Worm (Caenorhabditis elegans): ENCODE measurements around the gene hip-1.

DNA sequence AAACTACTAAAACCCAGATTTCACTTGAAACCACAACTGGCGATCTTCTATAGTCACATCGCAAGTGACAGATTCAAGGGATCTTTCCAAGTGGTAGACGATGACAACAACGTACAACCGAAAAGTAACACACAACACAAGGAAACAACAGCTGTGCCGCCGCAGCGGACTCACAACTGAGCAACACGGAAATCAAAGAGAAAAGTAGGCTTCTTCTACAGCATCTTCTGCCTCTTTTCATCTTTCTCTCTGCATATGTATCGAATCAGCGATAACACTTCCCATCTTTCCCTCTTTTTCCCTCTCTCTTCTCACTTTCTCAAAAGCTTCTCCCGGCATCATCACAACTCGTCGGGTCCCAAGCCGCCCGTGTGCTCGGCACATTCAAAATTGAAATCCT, 5.5 kb downstream of the hip-1 start, which contains the start of gene T12D8.9:
- no peak for TF ChIP-seq ama-1 (optimal IDR thresholded peaks at IDR 0.05)
- TF ChIP-seq B0310.2 (tag; optimal IDR thresholded peaks at IDR 0.05): no peak
- TF ChIP-seq ceh-13 (GFP tag; optimal IDR thresholded peaks at IDR 0.05): no peak
- no peak for TF ChIP-seq hnd-1 (tag; optimal IDR thresholded peaks at IDR 0.05)

Measured in whole organism, early embryonic.